Worm (Caenorhabditis elegans) whole organism, mixed stage, embryonic: ENCODE measurements around the gene idpp-12.
A peak's percentile ranks its signal among the peaks of the same experiment; 100 is the strongest.

Source experiments
- M03D4.4 ChIP-seq: sonication (generic microtip); optimal IDR thresholded peaks from 2 replicates; lab custom pipeline; 2017; ENCODE audit warnings: mild to moderate bottlenecking, missing genetic modification characterization, missing compliant biosample characterization
- bed-3 ChIP-seq: fragments of 200-800 bp; sonication (Bioruptor generic); optimal IDR thresholded peaks from 3 replicates; lab custom pipeline; 2018; ENCODE audit warnings: mild to moderate bottlenecking, missing genetic modification characterization, moderate library complexity, missing compliant biosample characterization
- blmp-1 ChIP-seq: fragments of 150-350 bp; optimal IDR thresholded peaks from 2 replicates; lab custom pipeline; 2014; ENCODE audit warnings: missing biosample characterization, missing genetic modification characterization
- ceh-39 ChIP-seq: fragments of 150-350 bp; optimal IDR thresholded peaks from 2 replicates; lab custom pipeline; 2014; ENCODE audit warnings: missing biosample characterization, missing genetic modification characterization
- ceh-43 ChIP-seq: fragments of 200-800 bp; sonication (Bioruptor generic); optimal IDR thresholded peaks from 2 replicates; lab custom pipeline; 2018; ENCODE audit warnings: mild to moderate bottlenecking, missing genetic modification characterization, moderate library complexity, missing compliant biosample characterization
- ceh-83 ChIP-seq: fragments of 200-800 bp; sonication (Bioruptor generic); optimal IDR thresholded peaks from 2 replicates; lab custom pipeline; 2018; ENCODE audit warnings: mild to moderate bottlenecking, missing genetic modification characterization, missing compliant biosample characterization
- ces-1 ChIP-seq: fragments of 150-350 bp; optimal IDR thresholded peaks from 2 replicates; lab custom pipeline; 2014; ENCODE audit warnings: missing biosample characterization, missing genetic modification reagents, missing genetic modification characterization
- cnd-1 ChIP-seq: fragments of 200-800 bp; sonication (Bioruptor generic); optimal IDR thresholded peaks from 2 replicates; lab custom pipeline; 2018; ENCODE audit warnings: mild to moderate bottlenecking, missing genetic modification characterization, missing compliant biosample characterization
- drap-1 ChIP-seq: fragments of 200-800 bp; sonication (Bioruptor generic); optimal IDR thresholded peaks from 3 replicates; lab custom pipeline; 2018; ENCODE audit warnings: mild to moderate bottlenecking, missing genetic modification characterization, missing compliant biosample characterization
- elt-1 ChIP-seq: sonication (generic microtip); optimal IDR thresholded peaks from 2 replicates; lab custom pipeline; 2017; ENCODE audit warnings: missing genetic modification characterization, mild to moderate bottlenecking, missing compliant biosample characterization, antibody characterized with exemption, moderate library complexity, borderline replicate concordance; ENCODE audit not compliant: insufficient read depth
- elt-3 ChIP-seq: fragments of 150-350 bp; optimal IDR thresholded peaks from 2 replicates; lab custom pipeline; 2014; ENCODE audit warnings: missing biosample characterization, missing genetic modification characterization
- flh-1 ChIP-seq: fragments of 200-800 bp; sonication (Bioruptor generic); optimal IDR thresholded peaks from 2 replicates; lab custom pipeline; 2018; ENCODE audit warnings: mild to moderate bottlenecking, missing genetic modification characterization, moderate library complexity, missing compliant biosample characterization
- ham-2 ChIP-seq: fragments of 200-800 bp; sonication (Bioruptor generic); optimal IDR thresholded peaks from 2 replicates; lab custom pipeline; 2018; ENCODE audit warnings: mild to moderate bottlenecking, missing genetic modification characterization, missing compliant biosample characterization
- hlh-1 ChIP-seq: fragments of 150-350 bp; optimal IDR thresholded peaks from 2 replicates; lab custom pipeline; 2014; ENCODE audit warnings: missing biosample characterization, missing genetic modification reagents, missing genetic modification characterization
- lin-13 ChIP-seq: fragments of 150-350 bp; optimal IDR thresholded peaks from 2 replicates; lab custom pipeline; 2014; ENCODE audit warnings: missing biosample characterization, missing genetic modification characterization
- lin-32 ChIP-seq: fragments of 200-800 bp; sonication (Bioruptor generic); optimal IDR thresholded peaks from 2 replicates; lab custom pipeline; 2018; ENCODE audit warnings: mild to moderate bottlenecking, missing genetic modification characterization, missing compliant biosample characterization
- lsy-2 ChIP-seq: fragments of 150-350 bp; optimal IDR thresholded peaks from 2 replicates; lab custom pipeline; 2014; ENCODE audit warnings: missing biosample characterization, missing genetic modification characterization
- mab-5 ChIP-seq: fragments of 150-350 bp; optimal IDR thresholded peaks from 2 replicates; lab custom pipeline; 2014; ENCODE audit warnings: missing biosample characterization, missing genetic modification characterization
- mep-1 ChIP-seq: fragments of 150-350 bp; optimal IDR thresholded peaks from 2 replicates; lab custom pipeline; 2017; ENCODE audit warnings: missing biosample characterization, missing genetic modification reagents, missing genetic modification characterization, inconsistent platforms
- mls-2 ChIP-seq: sonication (generic microtip); optimal IDR thresholded peaks from 2 replicates; lab custom pipeline; 2016; ENCODE audit warnings: mild to moderate bottlenecking, missing genetic modification characterization, moderate library complexity, missing compliant biosample characterization
- nhr-12 ChIP-seq: fragments of 150-350 bp; optimal IDR thresholded peaks from 2 replicates; lab custom pipeline; 2014; ENCODE audit warnings: missing biosample characterization, missing genetic modification characterization
- nhr-2 ChIP-seq: fragments of 150-350 bp; optimal IDR thresholded peaks from 2 replicates; lab custom pipeline; 2014; ENCODE audit warnings: missing biosample characterization, missing genetic modification characterization
- nhr-237 ChIP-seq: fragments of 150-350 bp; optimal IDR thresholded peaks from 2 replicates; lab custom pipeline; 2014; ENCODE audit warnings: missing biosample characterization, missing genetic modification characterization
- nhr-28 ChIP-seq: fragments of 150-350 bp; optimal IDR thresholded peaks from 2 replicates; lab custom pipeline; 2014; ENCODE audit warnings: missing biosample characterization, missing genetic modification characterization
- nhr-76 ChIP-seq: sonication (generic microtip); optimal IDR thresholded peaks from 2 replicates; lab custom pipeline; 2017; ENCODE audit warnings: missing biosample characterization, missing genetic modification characterization
- pha-4 ChIP-seq: fragments of 150-350 bp; optimal IDR thresholded peaks from 2 replicates; lab custom pipeline; 2018; ENCODE audit warnings: missing biosample characterization, missing genetic modification reagents, missing genetic modification characterization
- sem-2 ChIP-seq: fragments of 200-800 bp; sonication (Bioruptor generic); optimal IDR thresholded peaks from 2 replicates; lab custom pipeline; 2018; ENCODE audit warnings: mild to moderate bottlenecking, missing genetic modification characterization, missing compliant biosample characterization
- snpc-4 ChIP-seq: fragments of 150-350 bp; optimal IDR thresholded peaks from 2 replicates; lab custom pipeline; 2014; ENCODE audit warnings: missing biosample characterization, missing genetic modification characterization
- sptf-1 ChIP-seq: sonication (generic microtip); optimal IDR thresholded peaks from 2 replicates; lab custom pipeline; 2017; ENCODE audit warnings: mild to moderate bottlenecking, missing genetic modification characterization, moderate library complexity, missing compliant biosample characterization
- tbx-8 ChIP-seq: fragments of 200-800 bp; sonication (Bioruptor generic); optimal IDR thresholded peaks from 2 replicates; lab custom pipeline; 2018; ENCODE audit warnings: mild to moderate bottlenecking, missing genetic modification characterization, moderate library complexity, missing compliant biosample characterization
- unc-120 ChIP-seq: sonication (generic microtip); optimal IDR thresholded peaks from 2 replicates; lab custom pipeline; 2017; ENCODE audit warnings: missing genetic modification characterization, missing compliant biosample characterization; ENCODE audit not compliant: poor library complexity, severe bottlenecking
- unc-39 ChIP-seq: fragments of 150-350 bp; optimal IDR thresholded peaks from 2 replicates; lab custom pipeline; 2014; ENCODE audit warnings: missing biosample characterization, missing genetic modification characterization
- unc-62 ChIP-seq: fragments of 150-350 bp; optimal IDR thresholded peaks from 2 replicates; lab custom pipeline; 2014; ENCODE audit warnings: missing biosample characterization, missing genetic modification reagents, missing genetic modification characterization
- zip-8 ChIP-seq: fragments of 150-350 bp; optimal IDR thresholded peaks from 2 replicates; lab custom pipeline; 2014; ENCODE audit warnings: missing biosample characterization, missing genetic modification characterization
- ztf-11 ChIP-seq: fragments of 150-350 bp; optimal IDR thresholded peaks from 2 replicates; lab custom pipeline; 2014; ENCODE audit warnings: missing biosample characterization, missing genetic modification characterization

idpp-12 gene

DNA sequence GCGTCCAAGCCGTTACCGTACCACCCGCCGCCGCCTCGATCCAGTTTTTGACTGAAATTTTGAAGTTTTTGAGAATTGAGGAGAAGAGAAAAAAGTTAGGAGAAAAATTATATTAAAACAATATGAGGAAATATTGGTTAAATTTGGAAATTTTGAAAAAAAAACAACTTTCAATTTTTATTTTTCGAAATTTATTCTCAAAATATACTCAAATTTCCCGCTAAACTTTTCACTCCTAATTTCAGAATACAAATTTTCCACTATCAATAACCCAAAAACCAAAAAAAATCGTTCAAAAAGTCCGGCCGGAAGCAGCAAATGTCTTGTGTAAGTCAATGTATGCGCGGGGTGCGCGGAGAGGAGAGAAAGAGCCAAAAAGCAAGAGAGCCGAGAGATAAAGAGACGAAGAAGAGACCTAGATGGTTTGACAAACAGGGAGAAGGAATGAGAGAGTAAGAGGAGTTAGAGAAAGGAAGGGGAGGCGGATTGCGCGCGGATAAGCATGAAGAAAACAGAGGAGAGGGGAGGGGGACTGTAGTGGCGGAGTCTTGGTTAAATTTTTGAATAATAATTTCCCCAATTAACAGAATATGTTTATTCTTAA is 46.3 kb downstream of the idpp-12 start, which contains the start of gene elks-1:
elks-1 (minus strand) TSS at position 51 of the 604 bp plus-strand sequence.
- TF ChIP-seq nhr-2 (tag; lab: Kevin White, UChicago) (no peak), nhr-28 (tag; lab: Kevin White, UChicago) (no peak), ham-2 (GFP tag; lab: Kevin White, UChicago) (peak; percentile 38), unc-120 (tag; lab: Kevin White, UChicago) (peak; percentile 3), lin-13 (tag; lab: Kevin White, UChicago) (no peak), ztf-11 (tag; lab: Kevin White, UChicago) (no peak), ceh-83 (GFP tag; lab: Kevin White, UChicago) (no peak), mab-5 (no peak), nhr-76 (tag; lab: Kevin White, UChicago) (no peak), ces-1 (GFP tag; lab: Kevin White, UChicago) (peak; percentile 66), ceh-43 (GFP tag; lab: Kevin White, UChicago) (no peak), ceh-39 (tag; lab: Kevin White, UChicago) (peak; percentile 5), lin-32 (GFP tag; lab: Kevin White, UChicago) (no peak), drap-1 (no peak), zip-8 (tag; lab: Kevin White, UChicago) (no peak), elt-1 (no peak), nhr-237 (tag; lab: Kevin White, UChicago) (peak; percentile 15), unc-62 (GFP tag; lab: Kevin White, UChicago) (no peak), mep-1 (tag; lab: Kevin White, UChicago) (peak; percentile 32), snpc-4 (tag; lab: Kevin White, UChicago) (no peak), lsy-2 (tag; lab: Kevin White, UChicago) (no peak), pha-4 (no peak), nhr-12 (tag; lab: Kevin White, UChicago) (no peak), flh-1 (GFP tag; lab: Kevin White, UChicago) (no peak), mls-2 (peak; percentile 8), cnd-1 (no peak), elt-3 (tag; lab: Kevin White, UChicago) (no peak), M03D4.4 (no peak), unc-39 (tag; lab: Kevin White, UChicago) (no peak), hlh-1 (tag; lab: Kevin White, UChicago) (peak; percentile 16), sptf-1 (tag; lab: Kevin White, UChicago) (no peak), sem-2 (GFP tag; lab: Kevin White, UChicago) (no peak), tbx-8 (no peak), bed-3 (no peak), blmp-1 (no peak)

DNA sequence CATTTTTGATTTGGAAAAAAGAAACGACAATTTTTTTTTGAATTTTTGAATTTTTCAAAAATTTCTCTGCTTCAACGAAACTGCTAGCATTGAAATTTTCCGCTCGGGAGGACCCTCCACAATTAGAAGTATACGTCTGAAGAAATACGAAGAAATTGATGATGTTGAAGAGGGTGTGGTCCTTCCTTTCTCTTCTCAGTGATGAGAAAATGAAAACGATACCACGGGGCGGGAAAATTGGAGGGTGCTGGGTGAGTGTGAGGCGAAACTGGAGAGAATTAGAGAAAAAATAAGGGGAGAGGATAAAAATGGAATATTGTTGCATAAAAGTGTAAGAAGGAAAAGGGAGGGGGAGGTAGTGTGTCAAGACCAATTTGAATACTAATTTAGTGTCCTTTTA is 48.2 kb downstream of the idpp-12 start:
- TF ChIP-seq lin-13 (tag; lab: Kevin White, UChicago), result no peak
- TF ChIP-seq ces-1 (GFP tag; lab: Kevin White, UChicago), result peak; percentile 11
- TF ChIP-seq, all 35 proteins: peak for 1
